Worm (Caenorhabditis elegans) whole organism, L2 larva: ENCODE results near the gene cin-4.

Experiments used
- fos-1 ChIP-seq: fragments of 150-350 bp; optimal IDR thresholded peaks from 2 replicates; lab custom pipeline; 2014; ENCODE audit warnings: missing biosample characterization, missing genetic modification characterization
- lin-11 ChIP-seq: fragments of 150-350 bp; sonication (generic microtip); optimal IDR thresholded peaks from 2 replicates; lab custom pipeline; 2014; ENCODE audit warnings: missing biosample characterization, missing genetic modification characterization, inconsistent platforms, mixed read lengths
- lin-13 ChIP-seq: fragments of 150-350 bp; optimal IDR thresholded peaks from 2 replicates; lab custom pipeline; 2014; ENCODE audit warnings: missing biosample characterization, missing genetic modification reagents, missing genetic modification characterization
- lin-39 ChIP-seq: fragments of 150-350 bp; optimal IDR thresholded peaks from 2 replicates; lab custom pipeline; 2014; ENCODE audit warnings: missing biosample characterization, missing genetic modification reagents, missing genetic modification characterization
- nhr-25 ChIP-seq: fragments of 150-350 bp; sonication (generic microtip); optimal IDR thresholded peaks from 3 replicates; lab custom pipeline; 2014; ENCODE audit warnings: missing biosample characterization, missing genetic modification characterization

ce11 chrII:7050021-7050722 lies 12.1 kb downstream of the cin-4 start, which contains the start of the genes tcer-1 and ZK1127.5:
- TF ChIP-seq lin-11 (tag; lab: Kevin White, UChicago): no peak
- peak; percentile 1 for TF ChIP-seq fos-1 (tag; lab: Kevin White, UChicago)
- no peak for TF ChIP-seq lin-39
- TF ChIP-seq lin-13 (GFP tag; lab: Kevin White, UChicago): peak; percentile 44
- no peak for TF ChIP-seq nhr-25 (tag; lab: Kevin White, UChicago)
